Worm (Caenorhabditis elegans) whole organism, L4/young adult: ENCODE results near the gene str-112.

ENCODE experiments used
- W03F9.2 ChIP-seq: fragments of 150-350 bp; optimal IDR thresholded peaks from 2 replicates; lab custom pipeline; 2014; ENCODE audit warnings: missing biosample characterization, missing genetic modification characterization
- dao-5 ChIP-seq: sonication (generic microtip); optimal IDR thresholded peaks from 2 replicates; lab custom pipeline; 2016; ENCODE audit warnings: missing genotype, missing genetic modification characterization, moderate library complexity, missing compliant biosample characterization
- him-1 ChIP-seq: sonication (generic microtip); optimal IDR thresholded peaks from 2 replicates; lab custom pipeline; 2016; ENCODE audit warnings: missing genotype, missing genetic modification reagents, missing genetic modification characterization, missing compliant biosample characterization

ce11 chrV:7133963-7134362 lies 4.3 kb downstream of the str-112 start, which contains the start of gene F10D2.16:
- TF ChIP-seq him-1 (no peak), dao-5 (tag; lab: Kevin White, UChicago) (no peak), W03F9.2 (no peak)
